Worm (Caenorhabditis elegans) whole organism, L4/young adult: Measurements from ENCODE around the gene srw-127.
"Not testable (repeated sequence)": the region's sequence is repeated elsewhere in the genome, so short reads cannot be mapped to it uniquely, and the experiment has no call there.

Experiments used
- W03F9.2 ChIP-seq: fragments of 150-350 bp; optimal IDR thresholded peaks from 2 replicates; lab custom pipeline; 2014; ENCODE audit warnings: missing biosample characterization, missing genetic modification characterization
- dao-5 ChIP-seq: sonication (generic microtip); optimal IDR thresholded peaks from 2 replicates; lab custom pipeline; 2016; ENCODE audit warnings: missing genotype, missing genetic modification characterization, moderate library complexity, missing compliant biosample characterization
- him-1 ChIP-seq: sonication (generic microtip); optimal IDR thresholded peaks from 2 replicates; lab custom pipeline; 2016; ENCODE audit warnings: missing genotype, missing genetic modification reagents, missing genetic modification characterization, missing compliant biosample characterization

srw-127 gene

ce11 chrV:7051133-7051765 lies 38.5 kb downstream of the srw-127 start, which contains the start of the genes tofu-2 and spig-1:
Gene tofu-2 (minus strand): TSS chrV:7051248.
Gene spig-1 (plus strand): TSS chrV:7051715.
- TF ChIP-seq dao-5 (tag; lab: Kevin White, UChicago) (no peak), him-1 (tag; lab: Kevin White, UChicago) (no peak), W03F9.2 (tag; lab: Kevin White, UChicago) (no peak)

ce11 chrV:7053100-7053499 lies 40.4 kb downstream of the srw-127 start, which contains the start of gene txt-17:
Gene txt-17 (minus strand): TSS chrV:7053200.
- no peak for TF ChIP-seq him-1 (tag; lab: Kevin White, UChicago)
- TF ChIP-seq dao-5 (tag; lab: Kevin White, UChicago): no peak
- TF ChIP-seq W03F9.2 (tag; lab: Kevin White, UChicago): no peak

ce11 chrV:7054598-7054997 lies 41.9 kb downstream of the srw-127 start, which contains the start of gene spig-8:
Gene spig-8 (plus strand): TSS chrV:7054898.
- TF ChIP-seq W03F9.2 (tag; lab: Kevin White, UChicago): no peak

ce11 chrV:7057795-7058194 lies 45.1 kb downstream of the srw-127 start, which contains the start of gene Y57E12AL.2:
Gene Y57E12AL.2 (plus strand): TSS chrV:7058095.
- not testable (repeated sequence) for TF ChIP-seq W03F9.2, him-1, dao-5 (tag; lab: Kevin White, UChicago)

- TF ChIP-seq him-1 (tag; lab: Kevin White, UChicago): no peak
- no peak for TF ChIP-seq W03F9.2 (tag; lab: Kevin White, UChicago)
- TF ChIP-seq dao-5 (tag; lab: Kevin White, UChicago): no peak
Observed at ce11 chrV:7059350-7059749, 46.6 kb downstream of the srw-127 start, which contains the start of gene mdt-6. Gene mdt-6 (minus strand): TSS chrV:7059624.

- TF ChIP-seq dao-5 (tag; lab: Kevin White, UChicago) (no peak), W03F9.2 (tag; lab: Kevin White, UChicago) (peak; percentile 95)
Observed at ce11 chrV:7060396-7060795, 47.7 kb downstream of the srw-127 start, which contains the start of the genes Y57E12AL.6 and Y57E12AL.1. Gene Y57E12AL.6 (minus strand): TSS chrV:7060470. Gene Y57E12AL.1 (plus strand): TSS chrV:7060530.

ce11 chrV:7062790-7063189 lies 50.1 kb downstream of the srw-127 start, which contains the start of gene tmem-258:
Gene tmem-258 (plus strand): TSS chrV:7063174.
- not testable (repeated sequence) for TF ChIP-seq W03F9.2, dao-5, him-1 (tag; lab: Kevin White, UChicago)
